Fruit fly (Drosophila melanogaster): Measurements from ENCODE around the gene CG31220.

Gene CG31220

DNA sequence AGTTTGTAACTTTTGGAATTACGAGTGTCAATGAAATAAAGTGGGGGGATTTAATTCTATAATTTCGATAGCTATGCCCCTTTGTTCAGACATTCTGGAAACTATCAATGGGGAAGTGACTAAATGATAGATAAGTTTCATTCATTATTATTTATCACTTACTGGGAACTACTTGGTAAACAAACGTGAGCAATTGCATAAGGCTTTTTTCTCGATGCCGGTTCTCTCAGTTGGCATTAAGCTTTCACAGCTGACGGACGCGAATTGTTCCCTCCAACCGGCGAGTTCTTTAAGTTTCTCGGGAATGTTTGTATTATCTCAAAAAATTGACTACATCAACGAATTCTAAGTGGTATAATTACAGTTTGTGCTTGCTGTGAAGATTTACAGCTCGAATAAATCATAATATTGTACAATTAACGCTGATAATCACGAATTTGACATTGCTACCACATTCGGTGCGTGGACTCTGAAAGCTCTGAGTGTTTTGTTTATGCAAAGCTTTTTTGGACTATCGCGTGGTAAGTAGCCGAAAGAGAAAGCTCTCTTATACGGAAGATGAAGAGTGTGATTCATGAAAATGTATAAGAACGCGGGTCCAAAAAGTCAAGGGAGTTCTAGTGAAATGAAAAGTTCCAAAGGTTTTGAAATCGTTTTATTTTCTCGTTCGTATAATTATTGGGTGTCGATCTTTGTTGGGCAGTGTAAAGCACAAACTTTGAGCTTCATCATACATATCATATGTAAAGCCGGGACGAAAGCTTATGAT is 23.1 kb downstream of the CG31220 start, which contains the start of gene Naam (continued):
- TF ChIP-seq CG10267 (tag; optimal IDR thresholded peaks at IDR 0.05): peak; percentile 57
- TF ChIP-seq HmgZ (tag; optimal IDR thresholded peaks at IDR 0.05): peak; percentile 65
- TF ChIP-seq CG12391 (tag; optimal IDR thresholded peaks at IDR 0.05): peak; percentile 84
- TF ChIP-seq CG9437 (GFP tag; optimal IDR thresholded peaks at IDR 0.05): peak; percentile 57
- TF ChIP-seq Bdp1 (GFP tag; optimal IDR thresholded peaks at IDR 0.05): no peak
- TF ChIP-seq H2.0 (GFP tag; IDR thresholded peaks at IDR 0.05): peak; percentile 62
- peak; percentile 96 for TF ChIP-seq sens (GFP tag)
- TF ChIP-seq CG10274 (GFP tag; optimal IDR thresholded peaks at IDR 0.05): peak; percentile 30
- peak; percentile 71 for TF ChIP-seq ap (GFP tag; IDR thresholded peaks at IDR 0.05)
- TF ChIP-seq oc (tag; optimal IDR thresholded peaks at IDR 0.05): peak; percentile 65
- 0 out of 2 replicates have a peak, but pooled peaks have one; percentile 33 for TF ChIP-seq cas (GFP tag; IDR thresholded peaks at IDR 0.05)
- peak; percentile 51 for TF ChIP-seq ewg (GFP tag; optimal IDR thresholded peaks at IDR 0.05)
- TF ChIP-seq Spps (tag; optimal IDR thresholded peaks at IDR 0.05): no peak
- TF ChIP-seq scrt (GFP tag; optimal IDR thresholded peaks at IDR 0.05): peak; percentile 80
- TF ChIP-seq CG12236 (GFP tag; optimal IDR thresholded peaks at IDR 0.05): no peak
- TF ChIP-seq unc-4 (GFP tag; IDR thresholded peaks at IDR 0.05; ENCODE audit: partially characterized antibody): no peak
- TF ChIP-seq tap (tag; optimal IDR thresholded peaks at IDR 0.05): peak; percentile 34
- no peak for TF ChIP-seq Oaz (GFP tag; IDR thresholded peaks at IDR 0.05)
- TF ChIP-seq toy (GFP tag; IDR thresholded peaks at IDR 0.05): no peak
- no peak for TF ChIP-seq ash1 (GFP tag; optimal IDR thresholded peaks at IDR 0.05)
- TF ChIP-seq Dbx (GFP tag; IDR thresholded peaks at IDR 0.05): peak; percentile 77
- peak; percentile 47 for TF ChIP-seq pnt (GFP tag; optimal IDR thresholded peaks at IDR 0.05)
- peak; percentile 62 for TF ChIP-seq al (GFP tag; IDR thresholded peaks at IDR 0.05)
- no peak for TF ChIP-seq lola (GFP tag; optimal IDR thresholded peaks at IDR 0.05)
- 0 out of 4 replicates have a peak, but pooled peaks have one; percentile 25 for TF ChIP-seq chinmo (GFP tag; IDR thresholded peaks at IDR 0.05; ENCODE audit: partially characterized antibody)
- TF ChIP-seq CG16863 (GFP tag; optimal IDR thresholded peaks at IDR 0.05): peak; percentile 74
- peak; percentile 50 for TF ChIP-seq nerfin-1 (tag; optimal IDR thresholded peaks at IDR 0.05)
- TF ChIP-seq CG2199 (GFP tag; IDR thresholded peaks at IDR 0.05): no peak
- peak; percentile 83 for TF ChIP-seq caup (GFP tag; optimal IDR thresholded peaks at IDR 0.05; ENCODE audit: severe bottlenecking)
- TF ChIP-seq pho (GFP tag; optimal IDR thresholded peaks at IDR 0.05): peak; percentile 81
- TF ChIP-seq tna (GFP tag; IDR thresholded peaks at IDR 0.05; ENCODE audit: partially characterized antibody): no peak
- TF ChIP-seq CkIIα-i1 (GFP tag; IDR thresholded peaks at IDR 0.05): no peak
- TF ChIP-seq Ada2b (GFP tag; IDR thresholded peaks at IDR 0.05): peak; percentile 54
- peak; percentile 64 for TF ChIP-seq CG7987 (GFP tag; optimal IDR thresholded peaks at IDR 0.05)
- peak; percentile 61 for TF ChIP-seq nau (GFP tag; optimal IDR thresholded peaks at IDR 0.05)
- peak; percentile 23 for TF ChIP-seq gsb-n (tag; optimal IDR thresholded peaks at IDR 0.05)
- no peak for TF ChIP-seq HLH4C (GFP tag; IDR thresholded peaks at IDR 0.05; ENCODE audit: partially characterized antibody)
- 0 out of 2 replicates have a peak, but pooled peaks have one; percentile 15 for TF ChIP-seq esg (GFP tag; conservative IDR thresholded peaks at IDR 0.05)
- peak; percentile 41 for TF ChIP-seq da (GFP tag; optimal IDR thresholded peaks at IDR 0.05)
- TF ChIP-seq CG13424 (tag; optimal IDR thresholded peaks at IDR 0.05): peak; percentile 70
- TF ChIP-seq Hr39 (optimal IDR thresholded peaks at IDR 0.05): no peak
- TF ChIP-seq CG4328 (GFP tag; optimal IDR thresholded peaks at IDR 0.05): peak; percentile 39
- peak; percentile 82 for TF ChIP-seq Blimp-1 (GFP tag; optimal IDR thresholded peaks at IDR 0.05)
- no peak for TF ChIP-seq abd-A (tag; optimal IDR thresholded peaks at IDR 0.05)
- no peak for TF ChIP-seq CG1832 (GFP tag; optimal IDR thresholded peaks at IDR 0.05)
- no peak for TF ChIP-seq kah (GFP tag; optimal IDR thresholded peaks at IDR 0.05)
- TF ChIP-seq crc (GFP tag; optimal IDR thresholded peaks at IDR 0.05): peak; percentile 69
- TF ChIP-seq Opbp (GFP tag; IDR thresholded peaks at IDR 0.05; ENCODE audit: partially characterized antibody): no peak
